Fruit fly (Drosophila melanogaster): ENCODE measurements around the gene CG13358.

Gene CG13358

dm6 chrX:758892-759621, 45.7 kb downstream of the CG13358 start, which contains the start of gene CG5273:
Gene CG5273, plus strand, starts transcription at chrX:759594.
- TF ChIP-seq Hr83 (GFP tag; optimal IDR thresholded peaks at IDR 0.05; ENCODE audit: poor library complexity, severe bottlenecking) = peak; percentile 87
- TF ChIP-seq CG32264 (GFP tag; optimal IDR thresholded peaks at IDR 0.05) = no peak
- no peak for TF ChIP-seq sage (GFP tag; optimal IDR thresholded peaks at IDR 0.05)
- TF ChIP-seq Mio (GFP tag; optimal IDR thresholded peaks at IDR 0.05) = no peak
- TF ChIP-seq Hr78 (GFP tag; optimal IDR thresholded peaks at IDR 0.05) = no peak
- TF ChIP-seq Dif (GFP tag; optimal IDR thresholded peaks at IDR 0.05; ENCODE audit: partially characterized antibody) = no peak
- no peak for TF ChIP-seq Dfd (GFP tag; optimal IDR thresholded peaks at IDR 0.05)
- TF ChIP-seq brk (GFP tag; optimal IDR thresholded peaks at IDR 0.05) = no peak
- no peak for TF ChIP-seq dmrt93B (GFP tag; optimal IDR thresholded peaks at IDR 0.05)
- no peak for TF ChIP-seq foxo (GFP tag; optimal IDR thresholded peaks at IDR 0.05)
- TF ChIP-seq usp (GFP tag; optimal IDR thresholded peaks at IDR 0.05) = no peak
- no peak for TF ChIP-seq CG9705 (GFP tag; optimal IDR thresholded peaks at IDR 0.05)
- peak; percentile 20 for TF ChIP-seq HLH106 (tag; optimal IDR thresholded peaks at IDR 0.05)
- no peak for TF ChIP-seq Abd-B (GFP tag; optimal IDR thresholded peaks at IDR 0.05)
- no peak for TF ChIP-seq jim (GFP tag; optimal IDR thresholded peaks at IDR 0.05)
- no peak for TF ChIP-seq Myc (optimal IDR thresholded peaks at IDR 0.05)
- TF ChIP-seq fru (GFP tag; optimal IDR thresholded peaks at IDR 0.05) = peak; percentile 91
- TF ChIP-seq h (GFP tag; optimal IDR thresholded peaks at IDR 0.05) = peak; percentile 42
- TF ChIP-seq psq (GFP tag; optimal IDR thresholded peaks at IDR 0.05) = no peak
- no peak for TF ChIP-seq CrebA (GFP tag; optimal IDR thresholded peaks at IDR 0.05; ENCODE audit: borderline replicate concordance)
- TF ChIP-seq ey (GFP tag; optimal IDR thresholded peaks at IDR 0.05) = no peak
- no peak for TF ChIP-seq N (GFP tag; optimal IDR thresholded peaks at IDR 0.05)
- TF ChIP-seq Rel (GFP tag; optimal IDR thresholded peaks at IDR 0.05) = no peak
- TF ChIP-seq Rel (tag; optimal IDR thresholded peaks at IDR 0.05) = peak; percentile 89
- TF ChIP-seq GATAd (GFP tag; optimal IDR thresholded peaks at IDR 0.05) = no peak
- peak; percentile 32 for TF ChIP-seq rgr (GFP tag; optimal IDR thresholded peaks at IDR 0.05)
- TF ChIP-seq dsf (GFP tag; optimal IDR thresholded peaks at IDR 0.05; ENCODE audit: borderline replicate concordance) = no peak
- TF ChIP-seq OdsH (GFP tag; optimal IDR thresholded peaks at IDR 0.05) = no peak
- peak; percentile 37 for TF ChIP-seq Hnf4 (GFP tag; optimal IDR thresholded peaks at IDR 0.05)
- TF ChIP-seq tai (GFP tag; optimal IDR thresholded peaks at IDR 0.05) = no peak
- no peak for TF ChIP-seq sv (GFP tag; optimal IDR thresholded peaks at IDR 0.05)
- TF ChIP-seq Jra (GFP tag; optimal IDR thresholded peaks at IDR 0.05) = no peak
- no peak for TF ChIP-seq pan (optimal IDR thresholded peaks at IDR 0.05)
- TF ChIP-seq woc (GFP tag; optimal IDR thresholded peaks at IDR 0.05) = peak; percentile 94
- peak; percentile 41 for TF ChIP-seq br (GFP tag; optimal IDR thresholded peaks at IDR 0.05)
- TF ChIP-seq Sp1 (GFP tag; optimal IDR thresholded peaks at IDR 0.05) = peak; percentile 3
- peak in 1 of 2 experiments; percentile 21 for TF ChIP-seq dl (GFP tag; optimal IDR thresholded peaks at IDR 0.05; ENCODE audit: insufficient read depth in 1 of 2, partially characterized antibody in 2 of 2)

DNA sequence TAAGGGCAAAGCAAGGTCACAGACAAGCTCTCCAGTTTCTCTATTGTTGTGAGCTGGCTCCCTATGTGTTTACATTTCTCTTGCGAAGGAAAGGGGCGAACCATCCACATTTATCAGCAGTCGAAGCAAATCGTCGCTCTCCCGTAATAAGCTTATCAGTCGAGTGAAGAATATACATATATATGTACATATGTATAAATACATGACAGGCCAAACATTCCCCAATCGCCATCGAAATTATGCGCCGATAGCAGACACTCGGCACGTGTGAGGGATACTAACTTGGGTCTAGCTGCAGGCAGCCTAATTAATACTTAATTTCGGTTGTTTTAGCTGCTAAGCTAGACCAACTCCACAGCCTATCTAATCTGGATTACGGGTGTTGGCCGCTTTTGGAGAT, 47.9 kb downstream of the CG13358 start:
- peak; percentile 22 for TF ChIP-seq h (GFP tag; optimal IDR thresholded peaks at IDR 0.05)
- peak; percentile 12 for TF ChIP-seq Rel (GFP tag; optimal IDR thresholded peaks at IDR 0.05)
- peak; percentile 5 for TF ChIP-seq Rel (tag; optimal IDR thresholded peaks at IDR 0.05)
- no peak for TF ChIP-seq OdsH (GFP tag; optimal IDR thresholded peaks at IDR 0.05)

- TF ChIP-seq dl (GFP tag; optimal IDR thresholded peaks at IDR 0.05; ENCODE audit: insufficient read depth in 1 of 2, partially characterized antibody in 2 of 2) (no peak), pan (optimal IDR thresholded peaks at IDR 0.05) (no peak), Abd-B (GFP tag; optimal IDR thresholded peaks at IDR 0.05) (no peak), h (GFP tag; optimal IDR thresholded peaks at IDR 0.05) (peak; percentile 94), Dif (GFP tag; optimal IDR thresholded peaks at IDR 0.05; ENCODE audit: partially characterized antibody) (no peak), jim (GFP tag; optimal IDR thresholded peaks at IDR 0.05) (no peak), Hnf4 (GFP tag; optimal IDR thresholded peaks at IDR 0.05) (peak; percentile 86), Myc (optimal IDR thresholded peaks at IDR 0.05) (no peak), sv (GFP tag; optimal IDR thresholded peaks at IDR 0.05) (peak; percentile 82), dmrt93B (GFP tag; optimal IDR thresholded peaks at IDR 0.05) (peak; percentile 66), Vsx2 (GFP tag; optimal IDR thresholded peaks at IDR 0.05; ENCODE audit: partially characterized antibody) (no peak), tai (GFP tag; optimal IDR thresholded peaks at IDR 0.05) (no peak), rgr (GFP tag; optimal IDR thresholded peaks at IDR 0.05) (peak; percentile 92), psq (GFP tag; optimal IDR thresholded peaks at IDR 0.05) (peak; percentile 71), br (GFP tag; optimal IDR thresholded peaks at IDR 0.05) (peak; percentile 89), N (GFP tag; optimal IDR thresholded peaks at IDR 0.05) (no peak), Rel (GFP tag; optimal IDR thresholded peaks at IDR 0.05) (peak; percentile 58), Rel (tag; optimal IDR thresholded peaks at IDR 0.05) (peak; percentile 54), GATAd (GFP tag; optimal IDR thresholded peaks at IDR 0.05) (no peak), Mio (GFP tag; optimal IDR thresholded peaks at IDR 0.05) (peak; percentile 67), fru (GFP tag; optimal IDR thresholded peaks at IDR 0.05) (peak; percentile 90), ey (GFP tag; optimal IDR thresholded peaks at IDR 0.05) (peak; percentile 90), lola (GFP tag; optimal IDR thresholded peaks at IDR 0.05) (no peak), usp (GFP tag; optimal IDR thresholded peaks at IDR 0.05) (no peak), OdsH (GFP tag; optimal IDR thresholded peaks at IDR 0.05) (peak; percentile 87), woc (GFP tag; optimal IDR thresholded peaks at IDR 0.05) (peak; percentile 66), Sp1 (GFP tag; optimal IDR thresholded peaks at IDR 0.05) (peak; percentile 76), HLH106 (tag; optimal IDR thresholded peaks at IDR 0.05) (peak; percentile 80), sage (GFP tag; optimal IDR thresholded peaks at IDR 0.05) (peak; percentile 59), Hr83 (GFP tag; optimal IDR thresholded peaks at IDR 0.05; ENCODE audit: poor library complexity, severe bottlenecking) (peak; percentile 44), Hr78 (GFP tag; optimal IDR thresholded peaks at IDR 0.05) (no peak), CrebA (GFP tag; optimal IDR thresholded peaks at IDR 0.05; ENCODE audit: borderline replicate concordance) (no peak), brk (GFP tag; optimal IDR thresholded peaks at IDR 0.05) (no peak)
Measured at dm6 chrX:755642-756332, 48.9 kb downstream of the CG13358 start.

All from whole organism, wandering third instar larva.